Fruit fly (Drosophila melanogaster): ENCODE data around the gene hng3.

The hng3 gene

dm6 chr3L:700160-700917 is 55.0 kb downstream of the hng3 start (continued):
- no peak for TF ChIP-seq Sox15 (GFP tag; optimal IDR thresholded peaks at IDR 0.05)
- TF ChIP-seq Met (GFP tag; optimal IDR thresholded peaks at IDR 0.05) = peak; percentile 44
- peak; percentile 3 for TF ChIP-seq CG16779 (tag; optimal IDR thresholded peaks at IDR 0.05)
- no peak for TF ChIP-seq Eip75B (GFP tag; optimal IDR thresholded peaks at IDR 0.05)
- TF ChIP-seq net (GFP tag; optimal IDR thresholded peaks at IDR 0.05) = no peak
- TF ChIP-seq Lpt (GFP tag; optimal IDR thresholded peaks at IDR 0.05) = no peak
- TF ChIP-seq CG11902 (GFP tag; optimal IDR thresholded peaks at IDR 0.05) = no peak
- TF ChIP-seq CG6808 (GFP tag; optimal IDR thresholded peaks at IDR 0.05) = peak; percentile 36
- TF ChIP-seq fd59A (GFP tag; optimal IDR thresholded peaks at IDR 0.05) = no peak
- TF ChIP-seq CG10631 (GFP tag; optimal IDR thresholded peaks at IDR 0.05) = no peak
- no peak for TF ChIP-seq CG6854 (GFP tag; optimal IDR thresholded peaks at IDR 0.05)
- TF ChIP-seq Sox14 (GFP tag; optimal IDR thresholded peaks at IDR 0.05) = no peak
- TF ChIP-seq Blimp-1 (GFP tag; optimal IDR thresholded peaks at IDR 0.05) = no peak
- peak; percentile 52 for TF ChIP-seq Eip78C (GFP tag)
- peak; percentile 44 for TF ChIP-seq esn (GFP tag; optimal IDR thresholded peaks at IDR 0.05)
- TF ChIP-seq CG34406 (GFP tag; optimal IDR thresholded peaks at IDR 0.05) = peak; percentile 8
- peak; percentile 58; the same call in 2 of the 3 replicates for TF ChIP-seq CG8119 (GFP tag; IDR thresholded peaks at IDR 0.05)
- TF ChIP-seq svp (GFP tag) = peak; percentile 55
- no peak for TF ChIP-seq dsx (GFP tag; optimal IDR thresholded peaks at IDR 0.05; ENCODE audit: poor library complexity, severe bottlenecking)
- TF ChIP-seq CG32006 (GFP tag; optimal IDR thresholded peaks at IDR 0.05) = peak; percentile 39
- peak; percentile 62 for TF ChIP-seq CG6276 (GFP tag; optimal IDR thresholded peaks at IDR 0.05)
- TF ChIP-seq dac (GFP tag; optimal IDR thresholded peaks at IDR 0.05) = no peak
- peak; percentile 74 for TF ChIP-seq CG15336 (GFP tag; IDR thresholded peaks at IDR 0.05)
- peak; percentile 27 for TF ChIP-seq achi (GFP tag; optimal IDR thresholded peaks at IDR 0.05)
- no peak for TF ChIP-seq CG1621 (tag; optimal IDR thresholded peaks at IDR 0.05)
- peak; percentile 43 for TF ChIP-seq Sox102F (GFP tag; optimal IDR thresholded peaks at IDR 0.05)
- TF ChIP-seq CG3919 (GFP tag; optimal IDR thresholded peaks at IDR 0.05) = peak; percentile 13
- no peak for TF ChIP-seq CG11294 (GFP tag; IDR thresholded peaks at IDR 0.05)
- TF ChIP-seq fkh (GFP tag; optimal IDR thresholded peaks at IDR 0.05) = no peak
- TF ChIP-seq Hr4 (GFP tag; optimal IDR thresholded peaks at IDR 0.05) = peak; percentile 29
- no peak for TF ChIP-seq CG7368 (GFP tag; optimal IDR thresholded peaks at IDR 0.05)
- peak; percentile 16 for TF ChIP-seq Ets96B (tag; optimal IDR thresholded peaks at IDR 0.05)

DNA sequence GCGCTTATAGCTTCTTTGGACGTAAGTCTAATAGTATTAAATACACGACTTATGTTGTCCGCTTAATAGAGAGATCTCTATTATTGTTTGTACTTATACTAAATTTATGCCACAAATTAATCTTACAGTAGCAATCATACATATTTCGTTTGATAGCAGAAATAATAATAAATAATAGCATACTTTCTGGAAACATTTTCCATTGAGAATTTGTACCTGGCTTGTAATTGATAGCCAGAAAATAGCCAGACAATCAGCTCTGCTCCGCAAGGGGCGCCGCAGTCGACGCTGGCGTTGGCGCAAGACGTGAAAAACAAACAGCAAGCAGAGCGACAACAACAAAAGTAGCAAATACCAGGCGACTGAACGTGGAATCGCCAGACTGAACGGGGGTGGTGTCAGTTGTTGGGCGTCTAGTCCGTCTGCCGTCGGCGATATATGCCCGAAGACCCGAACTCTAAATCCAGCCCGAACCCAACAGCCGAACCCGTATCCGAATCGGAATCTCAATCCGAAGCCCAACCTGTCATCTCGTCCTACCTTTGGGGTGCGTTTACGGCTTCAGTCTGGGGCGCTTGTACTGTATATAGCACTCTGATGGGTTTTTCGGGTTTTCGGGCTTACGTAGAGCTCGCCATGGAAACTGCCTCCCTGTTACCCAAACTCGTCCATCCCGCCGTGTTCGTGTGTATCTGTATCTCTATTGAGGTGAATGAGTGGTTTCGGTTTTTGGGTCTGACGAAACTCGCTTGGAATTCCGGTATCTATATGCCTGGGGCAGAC is 55.7 kb downstream of the hng3 start:
- peak; percentile 36 for TF ChIP-seq Hr39 (GFP tag; optimal IDR thresholded peaks at IDR 0.05)
- TF ChIP-seq net (GFP tag; optimal IDR thresholded peaks at IDR 0.05) = no peak
- TF ChIP-seq CG6276 (GFP tag; optimal IDR thresholded peaks at IDR 0.05) = peak; percentile 10
- TF ChIP-seq Gug (GFP tag; IDR thresholded peaks at IDR 0.05) = no peak
- TF ChIP-seq Sox15 (GFP tag; optimal IDR thresholded peaks at IDR 0.05) = no peak
- peak; percentile 47 for TF ChIP-seq CG3919 (GFP tag; optimal IDR thresholded peaks at IDR 0.05)
- peak; percentile 42 for TF ChIP-seq acj6 (GFP tag; optimal IDR thresholded peaks at IDR 0.05)
- TF ChIP-seq CG6808 (GFP tag; optimal IDR thresholded peaks at IDR 0.05) = peak; percentile 44
- peak; percentile 80 for TF ChIP-seq Eip78C (GFP tag)
- peak; percentile 53 for TF ChIP-seq CG3032 (tag; optimal IDR thresholded peaks at IDR 0.05)
- peak; percentile 11 for TF ChIP-seq vri (GFP tag; optimal IDR thresholded peaks at IDR 0.05)
- peak; percentile 47 for TF ChIP-seq CG4318 (GFP tag; optimal IDR thresholded peaks at IDR 0.05)
- TF ChIP-seq esn (GFP tag; optimal IDR thresholded peaks at IDR 0.05) = peak; percentile 60
- peak; percentile 47 for TF ChIP-seq Smox (GFP tag; optimal IDR thresholded peaks at IDR 0.05)
- no peak for TF ChIP-seq CG16779 (tag; optimal IDR thresholded peaks at IDR 0.05)
- peak; percentile 68 for TF ChIP-seq spab (GFP tag; optimal IDR thresholded peaks at IDR 0.05)
- TF ChIP-seq CG15336 (GFP tag; IDR thresholded peaks at IDR 0.05) = 0 out of 2 replicates have a peak, but pooled peaks have one; percentile 41
- peak; percentile 68 for TF ChIP-seq OdsH (GFP tag; optimal IDR thresholded peaks at IDR 0.05)
- peak; percentile 74 for TF ChIP-seq pdm3 (GFP tag; optimal IDR thresholded peaks at IDR 0.05)
- no peak for TF ChIP-seq CG6792 (GFP tag; optimal IDR thresholded peaks at IDR 0.05)
- peak; percentile 20; the same call in 1 of the 3 replicates for TF ChIP-seq CG8119 (GFP tag; IDR thresholded peaks at IDR 0.05)
- TF ChIP-seq Eip75B (GFP tag; optimal IDR thresholded peaks at IDR 0.05) = peak; percentile 66
- TF ChIP-seq Sox102F (GFP tag; optimal IDR thresholded peaks at IDR 0.05) = peak; percentile 42
- TF ChIP-seq Hr4 (GFP tag; optimal IDR thresholded peaks at IDR 0.05) = peak; percentile 43
- TF ChIP-seq Hr38 (GFP tag; optimal IDR thresholded peaks at IDR 0.05) = no peak
- TF ChIP-seq CG10631 (GFP tag; optimal IDR thresholded peaks at IDR 0.05) = peak; percentile 25
- no peak for TF ChIP-seq CG8319 (GFP tag; optimal IDR thresholded peaks at IDR 0.05)
- TF ChIP-seq salr (GFP tag; optimal IDR thresholded peaks at IDR 0.05) = peak; percentile 5 to 29

All from whole organism, prepupa.